Worm (Caenorhabditis elegans) whole organism, early embryonic: ENCODE measurements around the gene K08D8.4.

Experiments used
- B0310.2 ChIP-seq: sonication (generic microtip); optimal IDR thresholded peaks from 2 replicates; lab custom pipeline; 2016; ENCODE audit warnings: mild to moderate bottlenecking, missing genetic modification characterization, missing compliant biosample characterization
- F13C5.2 ChIP-seq: sonication (generic microtip); optimal IDR thresholded peaks from 2 replicates; lab custom pipeline; 2017; ENCODE audit warnings: mild to moderate bottlenecking, missing genetic modification characterization, inconsistent platforms, missing compliant biosample characterization
- ama-1 ChIP-seq: fragments of 150-350 bp; optimal IDR thresholded peaks from 2 replicates; lab custom pipeline; 2014
- ceh-36 ChIP-seq: sonication (generic microtip); optimal IDR thresholded peaks from 2 replicates; lab custom pipeline; 2016; ENCODE audit warnings: missing genetic modification characterization, inconsistent platforms, missing compliant biosample characterization
- ets-7 ChIP-seq: sonication (generic microtip); optimal IDR thresholded peaks from 2 replicates; lab custom pipeline; 2016; ENCODE audit warnings: missing genotype, missing genetic modification characterization, missing compliant biosample characterization
- hmg-4 ChIP-seq: fragments of 200-800 bp; sonication (Bioruptor generic); optimal IDR thresholded peaks from 2 replicates; lab custom pipeline; 2018; ENCODE audit warnings: mild to moderate bottlenecking, missing genetic modification characterization, missing compliant biosample characterization
- hnd-1 ChIP-seq: sonication (generic microtip); optimal IDR thresholded peaks from 2 replicates; lab custom pipeline; 2016; ENCODE audit warnings: missing genetic modification characterization, missing compliant biosample characterization
- pes-1 ChIP-seq: fragments of 200-800 bp; sonication (Bioruptor generic); IDR thresholded peaks from 2 replicates; pipeline ENCODE4 v1.3.6; 2022; ENCODE audit warnings: missing genetic modification reagents, missing genetic modification characterization, missing compliant biosample characterization
- scrt-1 ChIP-seq: fragments of 200-800 bp; sonication (Bioruptor generic); IDR thresholded peaks from 2 replicates; pipeline ENCODE4 v1.3.6; 2022; ENCODE audit warnings: missing genetic modification characterization, missing compliant biosample characterization

- TF ChIP-seq F13C5.2 (tag; lab: Kevin White, UChicago), result no peak
- no peak for TF ChIP-seq pes-1 (GFP tag; lab: Robert Waterston, UW)
- no peak for TF ChIP-seq hmg-4 (GFP tag; lab: Kevin White, UChicago)
- no peak for TF ChIP-seq ama-1 (lab: Kevin White, UChicago)
- no peak for TF ChIP-seq ceh-36 (tag; lab: Kevin White, UChicago)
- no peak for TF ChIP-seq ets-7
- no peak for TF ChIP-seq hnd-1 (tag; lab: Kevin White, UChicago)
- no peak for TF ChIP-seq scrt-1 (GFP tag; lab: Robert Waterston, UW)
- TF ChIP-seq B0310.2, result no peak
These were observed 2.2 kb upstream of the K08D8.4 start, which contains the start of gene K08D8.5 for ce11 chrIV:12911990-12912389.
